Worm (Caenorhabditis elegans) whole organism, L2 larva: ENCODE data around the gene snn-1.

Experiments
- C34F6.9 ChIP-seq: fragments of 150-350 bp; optimal IDR thresholded peaks from 2 replicates; lab custom pipeline; 2014; ENCODE audit warnings: missing biosample characterization, missing genetic modification characterization
- F13H6.1 ChIP-seq: sonication (generic microtip); optimal IDR thresholded peaks from 2 replicates; lab custom pipeline; 2016; ENCODE audit warnings: missing genetic modification characterization, missing compliant biosample characterization
- R02D3.7 ChIP-seq: fragments of 150-350 bp; optimal IDR thresholded peaks from 2 replicates; lab custom pipeline; 2014; ENCODE audit warnings: missing biosample characterization, missing genetic modification characterization
- ZK546.5 ChIP-seq: sonication (generic microtip); optimal IDR thresholded peaks from 2 replicates; lab custom pipeline; 2017; ENCODE audit warnings: missing biosample characterization, missing genetic modification characterization
- alr-1 ChIP-seq: fragments of 150-350 bp; optimal IDR thresholded peaks from 2 replicates; lab custom pipeline; 2014; ENCODE audit warnings: missing biosample characterization, missing genetic modification characterization
- aly-2 ChIP-seq: fragments of 150-350 bp; optimal IDR thresholded peaks from 2 replicates; lab custom pipeline; 2014; ENCODE audit warnings: missing biosample characterization, missing genetic modification characterization
- ama-1 ChIP-seq: fragments of 150-350 bp; optimal IDR thresholded peaks from 2 replicates; lab custom pipeline; 2018; ENCODE audit warnings: inconsistent platforms
- blmp-1 ChIP-seq: sonication (generic microtip); optimal IDR thresholded peaks from 2 replicates; lab custom pipeline; 2017; ENCODE audit warnings: missing genetic modification characterization, mild to moderate bottlenecking, missing compliant biosample characterization, antibody characterized with exemption, moderate library complexity; ENCODE audit not compliant: insufficient read depth
- ceh-82 ChIP-seq: fragments of 150-350 bp; optimal IDR thresholded peaks from 2 replicates; lab custom pipeline; 2014; ENCODE audit warnings: missing biosample characterization, missing genetic modification characterization
- crh-2 ChIP-seq: sonication (generic microtip); optimal IDR thresholded peaks from 2 replicates; lab custom pipeline; 2017; ENCODE audit warnings: missing biosample characterization, missing genetic modification characterization
- dmd-4 ChIP-seq: sonication (generic microtip); optimal IDR thresholded peaks from 2 replicates; lab custom pipeline; 2017; ENCODE audit warnings: missing biosample characterization, missing genetic modification characterization
- egl-27 ChIP-seq: sonication (generic microtip); optimal IDR thresholded peaks from 3 replicates; lab custom pipeline; 2017; ENCODE audit warnings: missing biosample characterization, missing genetic modification reagents, missing genetic modification characterization
- elt-3 ChIP-seq: sonication (generic microtip); optimal IDR thresholded peaks from 2 replicates; lab custom pipeline; 2017; ENCODE audit warnings: missing biosample characterization, missing genetic modification characterization
- fos-1 ChIP-seq: fragments of 150-350 bp; optimal IDR thresholded peaks from 2 replicates; lab custom pipeline; 2014; ENCODE audit warnings: missing biosample characterization, missing genetic modification characterization
- gmeb-1 ChIP-seq: fragments of 150-350 bp; optimal IDR thresholded peaks from 2 replicates; lab custom pipeline; 2014; ENCODE audit warnings: missing biosample characterization, missing genetic modification characterization
- lin-13 ChIP-seq: fragments of 150-350 bp; optimal IDR thresholded peaks from 2 replicates; lab custom pipeline; 2014; ENCODE audit warnings: missing biosample characterization, missing genetic modification reagents, missing genetic modification characterization
- lin-39 ChIP-seq: fragments of 150-350 bp; optimal IDR thresholded peaks from 2 replicates; lab custom pipeline; 2014; ENCODE audit warnings: missing biosample characterization, missing genetic modification reagents, missing genetic modification characterization
- lsy-2 ChIP-seq, 2 experiments: fragments of 150-350 bp in 1 of 2; sonication (generic microtip) in 1 of 2; optimal IDR thresholded peaks; 2 replicates each; lab custom pipeline; 2014 to 2017; ENCODE audit warnings: missing biosample characterization in 2 of 2, missing genetic modification characterization in 2 of 2
- mab-5 ChIP-seq: fragments of 150-350 bp; optimal IDR thresholded peaks from 2 replicates; lab custom pipeline; 2014; ENCODE audit warnings: missing biosample characterization, missing genetic modification characterization
- mbf-1 ChIP-seq: sonication (generic microtip); optimal IDR thresholded peaks from 2 replicates; lab custom pipeline; 2017; ENCODE audit warnings: missing biosample characterization, missing genetic modification characterization
- mdl-1 ChIP-seq, 2 experiments: fragments of 150-350 bp in 1 of 2; sonication (generic microtip) in 1 of 2; optimal IDR thresholded peaks; 2 replicates each; lab custom pipeline; 2017; ENCODE audit warnings: missing biosample characterization in 2 of 2, missing genetic modification characterization in 2 of 2
- nhr-10 ChIP-seq: sonication (generic microtip); optimal IDR thresholded peaks from 2 replicates; lab custom pipeline; 2017; ENCODE audit warnings: missing biosample characterization, missing genetic modification characterization
- nhr-11 ChIP-seq: fragments of 150-350 bp; optimal IDR thresholded peaks from 2 replicates; lab custom pipeline; 2014; ENCODE audit warnings: missing biosample characterization, missing genetic modification characterization
- nhr-129 ChIP-seq: fragments of 150-350 bp; optimal IDR thresholded peaks from 2 replicates; lab custom pipeline; 2014; ENCODE audit warnings: missing biosample characterization, missing genetic modification characterization
- nhr-21 ChIP-seq: fragments of 150-350 bp; optimal IDR thresholded peaks from 2 replicates; lab custom pipeline; 2014; ENCODE audit warnings: missing biosample characterization, missing genetic modification characterization
- nhr-23 ChIP-seq: fragments of 150-350 bp; optimal IDR thresholded peaks from 2 replicates; lab custom pipeline; 2014; ENCODE audit warnings: missing biosample characterization, missing genetic modification reagents, missing genetic modification characterization
- nhr-25 ChIP-seq: fragments of 150-350 bp; sonication (generic microtip); optimal IDR thresholded peaks from 3 replicates; lab custom pipeline; 2014; ENCODE audit warnings: missing biosample characterization, missing genetic modification characterization
- nhr-6 ChIP-seq: fragments of 150-350 bp; optimal IDR thresholded peaks from 2 replicates; lab custom pipeline; 2014; ENCODE audit warnings: missing biosample characterization, missing genetic modification characterization
- peb-1 ChIP-seq: fragments of 150-350 bp; optimal IDR thresholded peaks from 2 replicates; lab custom pipeline; 2014; ENCODE audit warnings: missing biosample characterization, missing genetic modification characterization
- sem-4 ChIP-seq: fragments of 150-350 bp; optimal IDR thresholded peaks from 2 replicates; lab custom pipeline; 2014; ENCODE audit warnings: missing biosample characterization, missing genetic modification reagents, missing genetic modification characterization
- skn-1 ChIP-seq: sonication (generic microtip); optimal IDR thresholded peaks from 2 replicates; lab custom pipeline; 2017; ENCODE audit warnings: missing biosample characterization, missing genetic modification characterization
- sma-3 ChIP-seq: sonication (generic microtip); optimal IDR thresholded peaks from 2 replicates; lab custom pipeline; 2016; ENCODE audit warnings: missing genetic modification reagents, missing genetic modification characterization, missing compliant biosample characterization
- sma-9 ChIP-seq, 2 experiments: fragments of 150-350 bp in 1 of 2; sonication (generic microtip) in 1 of 2; optimal IDR thresholded peaks; 2 replicates each; lab custom pipeline; 2014 to 2016; ENCODE audit warnings: missing genetic modification characterization in 2 of 2, mild to moderate bottlenecking in 1 of 2, missing biosample characterization in 1 of 2, missing compliant biosample characterization in 1 of 2, missing genetic modification reagents in 1 of 2, moderate library complexity in 1 of 2
- snpc-4 ChIP-seq: fragments of 150-350 bp; optimal IDR thresholded peaks from 2 replicates; lab custom pipeline; 2014; ENCODE audit warnings: missing biosample characterization, missing genetic modification characterization
- unc-39 ChIP-seq: fragments of 150-350 bp; optimal IDR thresholded peaks from 2 replicates; lab custom pipeline; 2014; ENCODE audit warnings: missing biosample characterization, missing genetic modification characterization
- unc-55 ChIP-seq: fragments of 150-350 bp; sonication (generic microtip); optimal IDR thresholded peaks from 3 replicates; lab custom pipeline; 2014; ENCODE audit warnings: missing biosample characterization, missing genetic modification reagents, missing genetic modification characterization
- unc-62 ChIP-seq: fragments of 150-350 bp; optimal IDR thresholded peaks from 2 replicates; lab custom pipeline; 2014; ENCODE audit warnings: missing biosample characterization, missing genetic modification reagents, missing genetic modification characterization
- ztf-1 ChIP-seq: fragments of 200-800 bp; sonication (Bioruptor generic); conservative IDR thresholded peaks from 2 replicates; pipeline ENCODE4 v1.3.6; 2022; ENCODE audit warnings: missing genetic modification characterization, missing compliant biosample characterization
- ztf-4 ChIP-seq: fragments of 150-350 bp; optimal IDR thresholded peaks from 2 replicates; lab custom pipeline; 2014; ENCODE audit warnings: missing biosample characterization, missing genetic modification characterization

Gene snn-1

ce11 chrIV:1837134-1837533 is 22.2 kb upstream of the snn-1 start:
- TF ChIP-seq dmd-4 (no peak), egl-27 (tag; lab: Kevin White, UChicago) (peak; percentile 58), fos-1 (tag; lab: Kevin White, UChicago) (peak; percentile 91), blmp-1 (tag; lab: Kevin White, UChicago) (peak; percentile 84), skn-1 (tag; lab: Kevin White, UChicago) (no peak), nhr-129 (tag; lab: Kevin White, UChicago) (peak; percentile 64), unc-55 (GFP tag; lab: Kevin White, UChicago) (peak; percentile 19), C34F6.9 (peak; percentile 54), snpc-4 (tag; lab: Kevin White, UChicago) (peak; percentile 41), nhr-25 (no peak), lsy-2 (tag; optimal IDR thresholded peaks at IDR 0.05; lab: Kevin White, UChicago) (peak in 1 of 2 experiments; percentile 66), nhr-11 (tag; lab: Kevin White, UChicago) (no peak), aly-2 (tag; lab: Kevin White, UChicago) (no peak), sma-9 (GFP tag; optimal IDR thresholded peaks at IDR 0.05; lab: Kevin White, UChicago) (peak; percentile 78), sma-9 (tag; optimal IDR thresholded peaks at IDR 0.05; lab: Kevin White, UChicago) (no peak), unc-39 (no peak), F13H6.1 (peak; percentile 85), nhr-6 (tag; lab: Kevin White, UChicago) (peak; percentile 4), nhr-10 (tag; lab: Kevin White, UChicago) (no peak), sma-3 (GFP tag; lab: Kevin White, UChicago) (peak; percentile 48), lin-13 (GFP tag; lab: Kevin White, UChicago) (peak; percentile 7), crh-2 (peak; percentile 67), elt-3 (no peak), nhr-21 (tag; lab: Kevin White, UChicago) (peak; percentile 62), mab-5 (no peak), gmeb-1 (tag; lab: Kevin White, UChicago) (peak; percentile 45), nhr-23 (tag; lab: Kevin White, UChicago) (no peak), ztf-4 (tag; lab: Kevin White, UChicago) (no peak), ZK546.5 (no peak)

ce11 chrIV:1834972-1835371 is 20.1 kb upstream of the snn-1 start:
- TF ChIP-seq sem-4 (tag; lab: Kevin White, UChicago) (no peak), nhr-129 (tag; lab: Kevin White, UChicago) (no peak), lin-39 (tag; lab: Kevin White, UChicago) (no peak), peb-1 (tag; lab: Kevin White, UChicago) (no peak), F13H6.1 (no peak), ZK546.5 (no peak), ceh-82 (no peak), ama-1 (lab: Kevin White, UChicago) (no peak), ztf-1 (GFP tag; lab: Robert Waterston, UW) (no peak), unc-55 (GFP tag; lab: Kevin White, UChicago) (no peak), fos-1 (tag; lab: Kevin White, UChicago) (no peak), alr-1 (tag; lab: Kevin White, UChicago) (no peak), R02D3.7 (tag; lab: Kevin White, UChicago) (no peak), skn-1 (tag; lab: Kevin White, UChicago) (no peak), blmp-1 (tag; lab: Kevin White, UChicago) (no peak), nhr-6 (tag; lab: Kevin White, UChicago) (no peak), ztf-4 (tag; lab: Kevin White, UChicago) (no peak), mbf-1 (tag; lab: Kevin White, UChicago) (no peak), nhr-11 (tag; lab: Kevin White, UChicago) (no peak)

ce11 chrIV:1834242-1834641 is 19.3 kb upstream of the snn-1 start, which contains the start of gene ccm-2:
Gene ccm-2 (plus strand): TSS chrIV:1834628.
- TF ChIP-seq mbf-1 (tag; lab: Kevin White, UChicago) (no peak), crh-2 (no peak), unc-39 (no peak), nhr-6 (tag; lab: Kevin White, UChicago) (no peak), unc-55 (GFP tag; lab: Kevin White, UChicago) (no peak), fos-1 (tag; lab: Kevin White, UChicago) (peak; percentile 16), F13H6.1 (no peak), mdl-1 (tag; optimal IDR thresholded peaks at IDR 0.05; lab: Kevin White, UChicago) (no peak), unc-62 (GFP tag; lab: Kevin White, UChicago) (no peak)
